Fruit fly (Drosophila melanogaster): ENCODE data around the gene Dtg.

The Dtg gene

DNA sequence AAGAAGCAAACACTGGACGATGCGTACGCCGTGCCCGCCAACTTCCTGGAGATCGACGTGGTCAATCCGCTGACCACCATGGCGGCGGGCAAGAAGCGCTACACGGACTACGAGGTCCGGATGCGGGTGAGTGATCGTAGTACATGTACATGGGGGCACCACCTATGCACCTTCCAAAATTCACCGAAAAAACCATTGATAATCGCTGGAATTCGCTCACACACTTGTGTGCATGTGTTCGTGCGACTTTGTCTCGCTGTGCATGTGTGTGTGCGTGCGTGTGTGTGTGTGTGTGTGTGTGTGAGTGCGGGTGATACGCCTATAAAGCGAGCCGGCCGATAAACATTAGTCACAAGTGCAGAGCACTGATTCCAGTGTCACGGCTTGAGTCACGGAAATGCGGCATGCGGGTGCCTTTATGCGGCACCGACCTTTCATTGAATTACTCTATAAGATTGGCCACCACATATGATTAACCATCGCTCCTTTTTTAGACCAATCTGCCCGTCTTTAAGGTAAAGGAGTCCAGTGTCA lies 19.4 kb upstream of the Dtg start:
- no peak for TF ChIP-seq lola (GFP tag; optimal IDR thresholded peaks at IDR 0.05)
- TF ChIP-seq woc (GFP tag; optimal IDR thresholded peaks at IDR 0.05) = no peak
- TF ChIP-seq tai (GFP tag; optimal IDR thresholded peaks at IDR 0.05) = no peak
- no peak for TF ChIP-seq Vsx2 (GFP tag; optimal IDR thresholded peaks at IDR 0.05; ENCODE audit: partially characterized antibody)
- TF ChIP-seq HLH106 (tag; optimal IDR thresholded peaks at IDR 0.05) = no peak
- TF ChIP-seq foxo (GFP tag; optimal IDR thresholded peaks at IDR 0.05) = no peak
- TF ChIP-seq Jra (GFP tag; optimal IDR thresholded peaks at IDR 0.05) = peak; percentile 22
- TF ChIP-seq Rel (GFP tag; optimal IDR thresholded peaks at IDR 0.05) = no peak
- TF ChIP-seq Rel (tag; optimal IDR thresholded peaks at IDR 0.05) = peak; percentile 89
- TF ChIP-seq brk (GFP tag; optimal IDR thresholded peaks at IDR 0.05) = no peak
- TF ChIP-seq Mio (GFP tag; optimal IDR thresholded peaks at IDR 0.05) = no peak
- no peak for TF ChIP-seq dsf (GFP tag; optimal IDR thresholded peaks at IDR 0.05; ENCODE audit: borderline replicate concordance)
- no peak for TF ChIP-seq CG32264 (GFP tag; optimal IDR thresholded peaks at IDR 0.05)
- no peak for TF ChIP-seq Dfd (GFP tag; optimal IDR thresholded peaks at IDR 0.05)
- TF ChIP-seq sv (GFP tag; optimal IDR thresholded peaks at IDR 0.05) = no peak
- peak; percentile 23 for TF ChIP-seq Abd-B (GFP tag; optimal IDR thresholded peaks at IDR 0.05)
- no peak for TF ChIP-seq Hnf4 (GFP tag; optimal IDR thresholded peaks at IDR 0.05)
- TF ChIP-seq jim (GFP tag; optimal IDR thresholded peaks at IDR 0.05) = no peak
- no peak for TF ChIP-seq dmrt93B (GFP tag; optimal IDR thresholded peaks at IDR 0.05)

- peak in 1 of 2 experiments; percentile 64 for TF ChIP-seq foxo (GFP tag; optimal IDR thresholded peaks at IDR 0.05)
- TF ChIP-seq sv (GFP tag; optimal IDR thresholded peaks at IDR 0.05) = peak; percentile 35
- TF ChIP-seq jim (GFP tag; optimal IDR thresholded peaks at IDR 0.05) = no peak
- TF ChIP-seq sage (GFP tag; optimal IDR thresholded peaks at IDR 0.05) = peak; percentile 31
- TF ChIP-seq Mio (GFP tag; optimal IDR thresholded peaks at IDR 0.05) = no peak
- TF ChIP-seq Dfd (GFP tag; optimal IDR thresholded peaks at IDR 0.05) = no peak
- no peak for TF ChIP-seq Rel (GFP tag; optimal IDR thresholded peaks at IDR 0.05)
- peak; percentile 67 for TF ChIP-seq Rel (tag; optimal IDR thresholded peaks at IDR 0.05)
- TF ChIP-seq CG9705 (GFP tag; optimal IDR thresholded peaks at IDR 0.05) = peak; percentile 30
- no peak for TF ChIP-seq ey (GFP tag; optimal IDR thresholded peaks at IDR 0.05)
- TF ChIP-seq HLH106 (tag; optimal IDR thresholded peaks at IDR 0.05) = peak; percentile 60
- peak; percentile 3 for TF ChIP-seq Myc (optimal IDR thresholded peaks at IDR 0.05)
- TF ChIP-seq woc (GFP tag; optimal IDR thresholded peaks at IDR 0.05) = peak; percentile 13
- TF ChIP-seq psq (GFP tag; optimal IDR thresholded peaks at IDR 0.05) = peak; percentile 28
Observed at dm6 chr3R:12630369-12630768, 17.5 kb upstream of the Dtg start, which contains the start of gene Not10. TSS of gene Not10 (plus strand) at chr3R:12630647.

DNA sequence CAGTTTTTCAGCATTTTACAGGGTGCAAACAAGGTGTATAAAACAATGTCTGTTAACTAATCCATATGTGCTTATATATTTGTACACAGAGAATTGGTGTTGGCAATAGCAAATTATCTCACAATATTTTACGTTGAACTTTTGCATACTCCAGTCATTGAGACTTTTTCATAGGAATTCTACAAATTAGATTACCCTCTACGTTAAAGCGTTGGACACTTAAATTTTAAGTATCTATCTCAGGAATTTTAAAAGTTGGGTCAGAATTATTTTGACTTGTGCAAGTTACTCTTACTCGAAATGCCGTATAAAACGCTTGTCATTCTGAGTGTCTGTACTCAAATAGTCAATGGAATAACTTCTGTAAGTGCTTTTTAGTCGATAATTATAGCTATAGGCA lies 14.8 kb upstream of the Dtg start, which contains the start of gene CG18530:
Gene CG18530 (plus strand): TSS at position 301 of the 400 bp plus-strand sequence.
- TF ChIP-seq Mio (GFP tag; optimal IDR thresholded peaks at IDR 0.05) (no peak), Hnf4 (GFP tag; optimal IDR thresholded peaks at IDR 0.05) (no peak)

DNA sequence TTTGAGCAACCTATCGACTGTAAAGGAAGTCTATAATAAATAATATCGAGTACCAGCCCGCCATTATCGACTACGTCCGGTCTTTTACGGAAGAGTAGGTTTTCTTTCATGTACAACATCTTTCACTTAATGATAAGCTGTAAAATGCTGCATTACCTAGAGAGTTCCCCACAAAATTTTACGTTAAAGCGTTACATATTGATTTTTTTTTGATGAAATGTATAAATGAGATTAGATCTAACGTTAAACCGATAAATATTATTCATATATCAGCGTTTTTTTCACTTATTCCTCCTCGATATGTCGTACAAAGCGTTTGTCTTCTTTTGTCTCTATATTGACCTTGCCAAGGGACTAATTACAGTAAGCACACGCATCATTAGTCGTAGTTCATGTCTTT lies 13.2 kb upstream of the Dtg start, which contains the start of gene CG11598:
Gene CG11598 (plus strand): TSS at position 301 of the 400 bp plus-strand sequence.
- no peak for TF ChIP-seq Hr78 (GFP tag; optimal IDR thresholded peaks at IDR 0.05)
- TF ChIP-seq Dif (GFP tag; optimal IDR thresholded peaks at IDR 0.05; ENCODE audit: partially characterized antibody) = no peak
- no peak for TF ChIP-seq Hr83 (GFP tag; optimal IDR thresholded peaks at IDR 0.05; ENCODE audit: poor library complexity, severe bottlenecking)
- no peak for TF ChIP-seq dsf (GFP tag; optimal IDR thresholded peaks at IDR 0.05; ENCODE audit: borderline replicate concordance)
- TF ChIP-seq Myc (optimal IDR thresholded peaks at IDR 0.05) = no peak
- no peak for TF ChIP-seq dmrt93B (GFP tag; optimal IDR thresholded peaks at IDR 0.05)
- TF ChIP-seq tai (GFP tag; optimal IDR thresholded peaks at IDR 0.05) = no peak
- no peak for TF ChIP-seq GATAd (GFP tag; optimal IDR thresholded peaks at IDR 0.05)
- TF ChIP-seq ey (GFP tag; optimal IDR thresholded peaks at IDR 0.05) = no peak
- no peak for TF ChIP-seq HLH106 (tag; optimal IDR thresholded peaks at IDR 0.05)
- no peak for TF ChIP-seq lola (GFP tag; optimal IDR thresholded peaks at IDR 0.05)
- no peak for TF ChIP-seq brk (GFP tag; optimal IDR thresholded peaks at IDR 0.05)

- no peak for TF ChIP-seq GATAd (GFP tag; optimal IDR thresholded peaks at IDR 0.05)
- no peak for TF ChIP-seq br (GFP tag; optimal IDR thresholded peaks at IDR 0.05)
Observed at dm6 chr3R:12636240-12636639, 11.6 kb upstream of the Dtg start, which contains the start of gene CG11600. TSS of gene CG11600 (plus strand) at chr3R:12636540.

Measured in whole organism, wandering third instar larva.